Fruit fly (Drosophila melanogaster): ENCODE data around the gene CG12502.

The CG12502 gene

dm6 chr3L:820332-820731 is 44.9 kb upstream of the CG12502 start (continued):
- TF ChIP-seq az2 (GFP tag; optimal IDR thresholded peaks at IDR 0.05) (peak; percentile 75), TFAM (GFP tag; optimal IDR thresholded peaks at IDR 0.05) (no peak), onecut (GFP tag; IDR thresholded peaks at IDR 0.05) (peak; percentile 76), C15 (GFP tag; IDR thresholded peaks at IDR 0.05) (no peak), dpn (GFP tag; optimal IDR thresholded peaks at IDR 0.05) (peak; percentile 50 to 67), NC2α (GFP tag; optimal IDR thresholded peaks at IDR 0.05) (no peak), cwo (GFP tag; optimal IDR thresholded peaks at IDR 0.05) (peak; percentile 70), ssp (GFP tag; IDR thresholded peaks at IDR 0.05) (peak; percentile 67), bsh (GFP tag; optimal IDR thresholded peaks at IDR 0.05) (peak; percentile 68 to 80), CG13287 (GFP tag; IDR thresholded peaks at IDR 0.05; ENCODE audit: partially characterized antibody) (no peak), Hr51 (GFP tag; optimal IDR thresholded peaks at IDR 0.05) (peak; percentile 22 to 83)

dm6 chr3L:820975-821598 is 44.1 kb upstream of the CG12502 start:
- peak; percentile 65 for TF ChIP-seq sens (GFP tag)
- TF ChIP-seq unc-4 (GFP tag; IDR thresholded peaks at IDR 0.05; ENCODE audit: partially characterized antibody): no peak
- 0 out of 3 replicates have a peak, but pooled peaks have one; percentile 12 for TF ChIP-seq CG11093 (GFP tag; IDR thresholded peaks at IDR 0.05)

- peak; percentile 52; the same call in 1 of the 2 replicates for TF ChIP-seq CG7372 (GFP tag; IDR thresholded peaks at IDR 0.05)
- TF ChIP-seq D19A (tag; optimal IDR thresholded peaks at IDR 0.05): peak; percentile 82
- no peak for TF ChIP-seq CG9932 (GFP tag; IDR thresholded peaks at IDR 0.05)
- no peak for TF ChIP-seq Hand (GFP tag; optimal IDR thresholded peaks at IDR 0.05)
- peak; percentile 68 for TF ChIP-seq CG8924 (tag; optimal IDR thresholded peaks at IDR 0.05)
- peak; percentile 41 for TF ChIP-seq CG17186 (GFP tag; optimal IDR thresholded peaks at IDR 0.05)
- TF ChIP-seq CG16779 (GFP tag; IDR thresholded peaks at IDR 0.05): no peak
- TF ChIP-seq Lim3 (GFP tag; IDR thresholded peaks at IDR 0.05): no peak
- TF ChIP-seq CG10462 (GFP tag; optimal IDR thresholded peaks at IDR 0.05): no peak
- peak; percentile 30 for TF ChIP-seq D19B (GFP tag; optimal IDR thresholded peaks at IDR 0.05)
- TF ChIP-seq Xrp1 (GFP tag; IDR thresholded peaks at IDR 0.05): peak; percentile 82
- no peak for TF ChIP-seq CG34224 (GFP tag; IDR thresholded peaks at IDR 0.05; ENCODE audit: partially characterized antibody)
- peak; percentile 68 for TF ChIP-seq CG10209 (GFP tag; optimal IDR thresholded peaks at IDR 0.05)
- TF ChIP-seq Dp (GFP tag; optimal IDR thresholded peaks at IDR 0.05): no peak
- TF ChIP-seq CG31388 (GFP tag; optimal IDR thresholded peaks at IDR 0.05): no peak
- TF ChIP-seq Vsx1 (GFP tag; optimal IDR thresholded peaks at IDR 0.05): peak; percentile 60
- TF ChIP-seq CG12071 (GFP tag; optimal IDR thresholded peaks at IDR 0.05): peak; percentile 67
- TF ChIP-seq danr (GFP tag; IDR thresholded peaks at IDR 0.05): peak; percentile 52
- peak; percentile 79 for TF ChIP-seq sob (GFP tag; IDR thresholded peaks at IDR 0.05)
- TF ChIP-seq CG12155 (GFP tag; optimal IDR thresholded peaks at IDR 0.05): peak; percentile 14
- TF ChIP-seq tup (GFP tag; optimal IDR thresholded peaks at IDR 0.05): no peak
- no peak for TF ChIP-seq BEAF-32 (GFP tag; optimal IDR thresholded peaks at IDR 0.05)
- no peak for TF ChIP-seq chinmo (GFP tag; IDR thresholded peaks at IDR 0.05; ENCODE audit: partially characterized antibody)
- peak; percentile 82 for TF ChIP-seq tap (tag; optimal IDR thresholded peaks at IDR 0.05)
- peak; percentile 84 for TF ChIP-seq phol (tag; optimal IDR thresholded peaks at IDR 0.05)
- TF ChIP-seq Atf3 (GFP tag; optimal IDR thresholded peaks at IDR 0.05): no peak
- TF ChIP-seq CG6813 (GFP tag; optimal IDR thresholded peaks at IDR 0.05): peak; percentile 67
- peak; percentile 54 for TF ChIP-seq CG10147 (GFP tag; optimal IDR thresholded peaks at IDR 0.05)
- peak; percentile 76 for TF ChIP-seq tin (GFP tag; optimal IDR thresholded peaks at IDR 0.05)
- no peak for TF ChIP-seq Hey (tag; optimal IDR thresholded peaks at IDR 0.05)
- TF ChIP-seq ewg (GFP tag; optimal IDR thresholded peaks at IDR 0.05): peak; percentile 46
- TF ChIP-seq bcd (GFP tag; optimal IDR thresholded peaks at IDR 0.05): peak; percentile 61
- no peak for TF ChIP-seq pfk (GFP tag; optimal IDR thresholded peaks at IDR 0.05)
Measured at dm6 chr3L:821951-822350, 43.2 kb upstream of the CG12502 start.
